Fruit fly (Drosophila melanogaster) whole organism, wandering third instar larva: ENCODE measurements around the gene vret.

Experiments used
- Abd-B ChIP-seq: fragments of >200 bp; optimal IDR thresholded peaks from 2 replicates; lab custom pipeline; 2017; ENCODE audit warnings: missing biosample characterization, missing genetic modification characterization
- CG32264 ChIP-seq: fragments of 200-800 bp; sonication (Bioruptor generic); optimal IDR thresholded peaks from 2 replicates; lab custom pipeline; 2016; ENCODE audit warnings: missing biosample characterization, missing genetic modification characterization
- CG9705 ChIP-seq: fragments of 200-800 bp; sonication (Bioruptor generic); optimal IDR thresholded peaks from 2 replicates; lab custom pipeline; 2018; ENCODE audit warnings: missing biosample characterization, mild to moderate bottlenecking, missing genetic modification characterization
- CrebA ChIP-seq: fragments of 200-800 bp; sonication (Bioruptor generic); optimal IDR thresholded peaks from 2 replicates; lab custom pipeline; 2016; ENCODE audit warnings: missing biosample characterization, mild to moderate bottlenecking, missing genetic modification characterization, borderline replicate concordance
- Dfd ChIP-seq: fragments of >200 bp; optimal IDR thresholded peaks from 2 replicates; lab custom pipeline; 2017; ENCODE audit warnings: missing biosample characterization, missing genetic modification characterization
- Dif ChIP-seq: fragments of 200-275, 200-300 bp; sonication (Bioruptor generic); optimal IDR thresholded peaks from 2 replicates; lab custom pipeline; 2018; ENCODE audit warnings: missing biosample characterization, missing genetic modification characterization; ENCODE audit not compliant: partially characterized antibody
- GATAd ChIP-seq: sonication (Bioruptor generic); optimal IDR thresholded peaks from 2 replicates; lab custom pipeline; 2016; ENCODE audit warnings: missing biosample characterization, missing genetic modification characterization
- HLH106 ChIP-seq: fragments of 200-800 bp; optimal IDR thresholded peaks from 3 replicates; lab custom pipeline; 2019; ENCODE audit warnings: missing biosample characterization, mild to moderate bottlenecking, missing genetic modification characterization, moderate library complexity
- Hr78 ChIP-seq: fragments of >200 bp; optimal IDR thresholded peaks from 2 replicates; lab custom pipeline; 2017; ENCODE audit warnings: missing biosample characterization, missing genetic modification characterization
- Hr83 ChIP-seq: fragments of 200-300 bp; sonication (Bioruptor generic); optimal IDR thresholded peaks from 2 replicates; lab custom pipeline; 2016; ENCODE audit warnings: missing biosample characterization, mild to moderate bottlenecking, missing genetic modification characterization, moderate library complexity; ENCODE audit not compliant: poor library complexity, severe bottlenecking
- Mio ChIP-seq: sonication (Bioruptor generic); optimal IDR thresholded peaks from 2 replicates; lab custom pipeline; 2016; ENCODE audit warnings: missing biosample characterization, missing genetic modification characterization
- Myc ChIP-seq: fragments of >200 bp; optimal IDR thresholded peaks from 2 replicates; lab custom pipeline; 2017
- N ChIP-seq: fragments of >200 bp; optimal IDR thresholded peaks from 2 replicates; lab custom pipeline; 2018; ENCODE audit warnings: missing biosample characterization, missing external identifiers, missing genetic modification characterization
- Rel ChIP-seq, 2 experiments: fragments of 200-800 bp; sonication (Bioruptor generic) in 1 of 2; optimal IDR thresholded peaks; 2 replicates in 1 of 2; 3 replicates in 1 of 2; lab custom pipeline; 2016 to 2019; ENCODE audit warnings: mild to moderate bottlenecking in 2 of 2, missing biosample characterization in 2 of 2, missing genetic modification characterization in 2 of 2, moderate library complexity in 1 of 2
- Sp1 ChIP-seq: fragments of 200-800 bp; sonication (Bioruptor generic); optimal IDR thresholded peaks from 3 replicates; lab custom pipeline; 2019; ENCODE audit warnings: missing biosample characterization, mild to moderate bottlenecking, missing genetic modification characterization, moderate library complexity
- brk ChIP-seq: fragments of 200-800 bp; sonication (Bioruptor generic); optimal IDR thresholded peaks from 2 replicates; lab custom pipeline; 2016; ENCODE audit warnings: missing biosample characterization, mild to moderate bottlenecking, missing genetic modification characterization
- dl ChIP-seq, 2 experiments: fragments of 175-275, 200-275 bp in 1 of 2; fragments of 200-275 bp in 1 of 2; sonication (Bioruptor generic); optimal IDR thresholded peaks; lab custom pipeline; 2018; ENCODE audit warnings: mild to moderate bottlenecking in 2 of 2, missing biosample characterization in 2 of 2, missing genetic modification characterization in 2 of 2, moderate library complexity in 2 of 2; ENCODE audit not compliant: partially characterized antibody in 2 of 2, insufficient read depth in 1 of 2
- dmrt93B ChIP-seq: fragments of 200-800 bp; sonication (Bioruptor generic); optimal IDR thresholded peaks from 2 replicates; lab custom pipeline; 2018; ENCODE audit warnings: missing biosample characterization, mild to moderate bottlenecking, missing genetic modification characterization
- dsf ChIP-seq: sonication (Bioruptor generic); optimal IDR thresholded peaks from 2 replicates; lab custom pipeline; 2016; ENCODE audit warnings: missing biosample characterization, missing genetic modification characterization, borderline replicate concordance
- ey ChIP-seq: fragments of 200-800 bp; sonication (Bioruptor generic); optimal IDR thresholded peaks from 2 replicates; lab custom pipeline; 2016; ENCODE audit warnings: missing biosample characterization, missing genetic modification characterization
- foxo ChIP-seq, 2 experiments: fragments of 200-800 bp; sonication (Bioruptor generic); optimal IDR thresholded peaks; 2 replicates in 1 of 2; 3 replicates in 1 of 2; lab custom pipeline; 2016 to 2017; ENCODE audit warnings: missing biosample characterization in 2 of 2, missing genetic modification characterization in 2 of 2
- h ChIP-seq: fragments of 200-800 bp; sonication (Bioruptor generic); optimal IDR thresholded peaks from 3 replicates; lab custom pipeline; 2016; ENCODE audit warnings: missing biosample characterization, mild to moderate bottlenecking, missing genetic modification characterization
- jim ChIP-seq: fragments of 175-275, 200-325 bp; sonication (Bioruptor generic); optimal IDR thresholded peaks from 2 replicates; lab custom pipeline; 2016; ENCODE audit warnings: missing biosample characterization, mild to moderate bottlenecking, missing genetic modification characterization
- lola ChIP-seq: fragments of >200 bp; optimal IDR thresholded peaks from 2 replicates; lab custom pipeline; 2017; ENCODE audit warnings: missing biosample characterization, missing genetic modification characterization
- pan ChIP-seq: fragments of >200 bp; optimal IDR thresholded peaks from 2 replicates; lab custom pipeline; 2017
- psq ChIP-seq: fragments of 200-800 bp; sonication (Bioruptor generic); optimal IDR thresholded peaks from 3 replicates; lab custom pipeline; 2017; ENCODE audit warnings: missing biosample characterization, mild to moderate bottlenecking, missing genetic modification characterization, moderate library complexity
- rgr ChIP-seq: fragments of 200-800 bp; sonication (Bioruptor generic); optimal IDR thresholded peaks from 3 replicates; lab custom pipeline; 2016; ENCODE audit warnings: missing biosample characterization, mild to moderate bottlenecking, missing genetic modification characterization
- sage ChIP-seq: fragments of 200-800 bp; sonication (Bioruptor generic); optimal IDR thresholded peaks from 2 replicates; lab custom pipeline; 2016; ENCODE audit warnings: missing biosample characterization, mild to moderate bottlenecking, missing genetic modification characterization
- sv ChIP-seq: fragments of 200-800 bp; sonication (Bioruptor generic); optimal IDR thresholded peaks from 3 replicates; lab custom pipeline; 2016; ENCODE audit warnings: missing biosample characterization, missing genetic modification characterization
- tai ChIP-seq: sonication (Bioruptor generic); optimal IDR thresholded peaks from 2 replicates; lab custom pipeline; 2016; ENCODE audit warnings: missing biosample characterization, missing genetic modification characterization
- usp ChIP-seq: fragments of >200 bp; optimal IDR thresholded peaks from 2 replicates; lab custom pipeline; 2017; ENCODE audit warnings: missing biosample characterization, missing genetic modification characterization
- woc ChIP-seq: sonication (Bioruptor generic); optimal IDR thresholded peaks from 2 replicates; lab custom pipeline; 2016; ENCODE audit warnings: missing biosample characterization, mild to moderate bottlenecking, missing genetic modification characterization

Gene vret

DNA sequence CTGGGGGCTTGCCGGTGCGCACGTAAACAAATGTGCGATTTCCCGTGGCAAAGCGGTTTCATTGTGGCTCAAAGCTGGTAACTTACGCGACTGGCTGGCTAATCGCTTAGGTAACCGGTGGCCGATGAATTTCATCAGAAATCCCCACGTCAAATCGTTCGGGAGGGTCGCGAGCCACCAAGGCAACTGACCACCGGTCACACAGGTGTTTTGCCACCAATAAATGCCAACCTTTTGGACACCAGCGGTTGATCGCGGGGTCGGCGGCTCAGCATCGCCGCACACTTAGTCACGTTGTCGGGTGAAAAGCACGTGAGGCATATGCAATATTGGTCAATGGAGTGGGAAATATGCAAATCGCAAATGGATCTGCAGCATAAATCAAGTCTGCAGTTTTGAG, 31.1 kb upstream of the vret start:
- TF ChIP-seq Dif (no peak), GATAd (GFP tag; lab: Kevin White, UChicago) (no peak), dsf (GFP tag; lab: Kevin White, UChicago) (no peak), Rel (GFP tag; optimal IDR thresholded peaks at IDR 0.05; lab: Kevin White, UChicago) (no peak), Rel (tag; optimal IDR thresholded peaks at IDR 0.05; lab: Kevin White, UChicago) (no peak), lola (no peak), psq (GFP tag; lab: Kevin White, UChicago) (no peak), Myc (lab: Kevin White, UChicago) (no peak), Hr78 (GFP tag; lab: Kevin White, UChicago) (no peak), dmrt93B (GFP tag; lab: Kevin White, UChicago) (no peak), tai (GFP tag; lab: Kevin White, UChicago) (no peak), brk (GFP tag; lab: Kevin White, UChicago) (no peak), h (GFP tag; lab: Kevin White, UChicago) (no peak), Abd-B (no peak)

DNA sequence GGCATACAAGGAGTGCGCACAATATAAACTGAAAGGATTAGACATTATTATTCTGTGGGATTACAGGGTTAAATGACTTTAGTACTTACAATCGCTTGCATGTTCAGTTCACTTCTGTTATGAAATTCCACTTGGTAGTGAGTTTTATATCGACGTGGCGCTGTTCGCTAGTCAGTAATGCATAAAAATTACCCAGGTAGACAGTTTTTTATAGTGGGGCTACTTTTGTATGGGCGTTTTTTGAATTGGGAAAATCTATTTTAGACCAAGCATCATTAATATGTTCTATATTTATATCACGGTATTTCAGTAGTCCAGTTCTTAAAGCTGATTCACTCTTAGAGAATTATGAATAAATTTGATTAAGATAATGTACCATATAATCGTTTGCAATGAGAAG, 26.3 kb upstream of the vret start, which contains the start of gene CG43095:
TSS of gene CG43095 (minus strand) at position 101 of the 400 bp plus-strand sequence.
- TF ChIP-seq Rel (GFP tag; optimal IDR thresholded peaks at IDR 0.05; lab: Kevin White, UChicago) (no peak), Rel (tag; optimal IDR thresholded peaks at IDR 0.05; lab: Kevin White, UChicago) (no peak), CG32264 (GFP tag; lab: Kevin White, UChicago) (no peak), dsf (GFP tag; lab: Kevin White, UChicago) (no peak), Hr78 (GFP tag; lab: Kevin White, UChicago) (no peak), h (GFP tag; lab: Kevin White, UChicago) (no peak), pan (lab: Kevin White, UChicago) (no peak)

DNA sequence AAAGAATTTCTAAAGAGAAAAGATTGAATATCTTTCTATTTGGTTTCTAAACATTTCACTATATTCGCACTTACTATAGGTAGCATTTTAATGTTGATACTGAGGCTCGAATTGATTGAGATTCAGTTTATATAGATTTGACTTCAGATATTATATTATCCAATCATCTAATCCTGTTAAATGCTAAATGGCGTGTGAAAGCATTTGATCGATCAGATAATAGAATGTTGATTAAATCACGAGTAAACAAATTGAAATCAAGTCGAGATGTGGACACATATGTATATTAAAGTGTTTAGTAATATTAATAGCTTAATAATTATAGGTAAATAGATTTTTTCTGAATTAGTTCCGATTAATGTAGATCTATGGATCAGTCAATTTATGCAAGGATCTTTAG, 25.5 kb upstream of the vret start, which contains the start of gene CG43094:
TSS of gene CG43094 (minus strand) at position 101 of the 400 bp plus-strand sequence.
- TF ChIP-seq foxo (GFP tag; optimal IDR thresholded peaks at IDR 0.05; lab: Kevin White, UChicago) (no peak), Sp1 (GFP tag; lab: Kevin White, UChicago) (no peak), rgr (GFP tag; lab: Kevin White, UChicago) (no peak), usp (GFP tag; lab: Kevin White, UChicago) (no peak), CrebA (GFP tag; lab: Kevin White, UChicago) (no peak), woc (GFP tag; lab: Kevin White, UChicago) (no peak), Rel (GFP tag; optimal IDR thresholded peaks at IDR 0.05; lab: Kevin White, UChicago) (no peak), Rel (tag; optimal IDR thresholded peaks at IDR 0.05; lab: Kevin White, UChicago) (no peak), CG32264 (GFP tag; lab: Kevin White, UChicago) (no peak), psq (GFP tag; lab: Kevin White, UChicago) (no peak), h (GFP tag; lab: Kevin White, UChicago) (no peak), Dfd (no peak), CG9705 (GFP tag; lab: Kevin White, UChicago) (no peak), HLH106 (tag; lab: Kevin White, UChicago) (no peak), jim (GFP tag; lab: Kevin White, UChicago) (no peak), Mio (no peak), dl (GFP tag; optimal IDR thresholded peaks at IDR 0.05; lab: Kevin White, UChicago; ENCODE audit: insufficient read depth in 1 of 2, partially characterized antibody in 2 of 2) (no peak), dsf (GFP tag; lab: Kevin White, UChicago) (no peak), ey (no peak), sage (GFP tag; lab: Kevin White, UChicago) (no peak), sv (GFP tag; lab: Kevin White, UChicago) (no peak)

DNA sequence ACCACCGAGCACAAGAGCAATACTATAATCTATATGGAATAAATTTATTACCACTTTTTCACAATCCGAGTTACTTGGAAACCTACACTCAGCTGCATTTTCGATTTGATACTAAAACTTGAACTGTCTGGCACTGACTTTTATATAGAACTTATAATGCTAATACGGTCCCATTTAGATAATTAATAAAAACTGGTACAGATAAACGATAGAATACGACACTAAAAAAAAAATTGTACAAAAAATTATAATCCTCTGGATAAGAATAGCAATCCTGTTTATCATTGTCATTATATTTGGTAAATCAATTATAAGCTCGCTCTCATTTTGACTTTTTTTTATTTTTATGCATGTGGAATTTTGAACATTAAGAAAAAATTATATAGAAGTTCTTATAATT, 24.8 kb upstream of the vret start, which contains the start of gene CG43093:
TSS of gene CG43093 (minus strand) at position 101 of the 400 bp plus-strand sequence.
- TF ChIP-seq N (no peak), sage (GFP tag; lab: Kevin White, UChicago) (no peak), Myc (lab: Kevin White, UChicago) (no peak), Rel (GFP tag; optimal IDR thresholded peaks at IDR 0.05; lab: Kevin White, UChicago) (no peak), Rel (tag; optimal IDR thresholded peaks at IDR 0.05; lab: Kevin White, UChicago) (no peak), Mio (no peak), CrebA (GFP tag; lab: Kevin White, UChicago) (no peak), Hr78 (GFP tag; lab: Kevin White, UChicago) (no peak), Hr83 (GFP tag; lab: Kevin White, UChicago) (no peak), woc (GFP tag; lab: Kevin White, UChicago) (no peak), jim (GFP tag; lab: Kevin White, UChicago) (no peak)
- TF ChIP-seq, all 38 proteins: peak for 0
